Fruit fly (Drosophila melanogaster) Kc167 (cell line): ENCODE results near the gene mRF1.

Source experiments
- Myc ChIP-seq: fragments of >200 bp; optimal IDR thresholded peaks from 2 replicates; lab custom pipeline; 2017; ENCODE audit warnings: missing external identifiers
- Sin3A ChIP-seq: fragments of >200 bp; optimal IDR thresholded peaks from 2 replicates; lab custom pipeline; 2018; ENCODE audit warnings: missing external identifiers
- h ChIP-seq: fragments of >200 bp; optimal IDR thresholded peaks from 3 replicates; lab custom pipeline; 2018; ENCODE audit warnings: missing external identifiers
- psq ChIP-seq: fragments of >200 bp; optimal IDR thresholded peaks from 2 replicates; lab custom pipeline; 2017; ENCODE audit warnings: missing external identifiers
- ttk ChIP-seq: sonication (Bioruptor generic); optimal IDR thresholded peaks from 2 replicates; lab custom pipeline; 2017; ENCODE audit warnings: missing external identifiers

DNA sequence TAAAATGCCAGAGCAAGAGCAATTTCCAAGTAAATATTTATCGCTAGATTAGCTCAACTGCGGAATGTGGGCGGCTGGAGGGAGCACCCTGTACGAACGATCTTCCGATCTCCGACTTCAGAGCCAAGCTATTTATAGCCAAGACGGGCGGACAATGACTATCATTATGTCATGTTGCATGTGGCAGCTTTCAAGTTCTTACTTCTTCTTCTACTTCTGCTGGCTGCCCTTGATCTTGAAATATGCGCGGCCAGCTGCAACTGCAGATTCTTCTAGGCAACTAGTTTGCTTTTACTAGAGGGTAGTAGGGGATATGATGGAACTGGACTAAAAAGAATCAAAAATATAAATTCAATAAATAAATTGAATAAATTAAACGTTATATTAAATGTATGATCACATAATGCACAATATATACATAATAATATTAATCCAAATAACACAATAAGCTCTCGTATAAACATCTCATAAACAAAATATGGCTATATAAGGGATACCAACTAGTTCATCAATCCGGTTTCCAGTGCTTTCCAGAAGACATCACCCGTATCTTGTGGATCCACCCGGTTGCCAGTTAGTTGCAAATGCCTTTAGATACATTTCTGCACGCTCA lies 48.4 kb downstream of the mRF1 start:
- TF ChIP-seq h (no peak), psq (lab: Kevin White, UChicago) (no peak), Sin3A (no peak), Myc (lab: Kevin White, UChicago) (no peak), ttk (no peak)
